Worm (Caenorhabditis elegans): ENCODE measurements around the gene Y32F6B.1.

The Y32F6B.1 gene

ce11 chrV:10463276-10463675, 21.3 kb downstream of the Y32F6B.1 start, which contains the start of gene F22E12.3 (continued):
- TF ChIP-seq nhr-111 (GFP tag; optimal IDR thresholded peaks at IDR 0.05) (no peak), ceh-20 (GFP tag; IDR thresholded peaks at IDR 0.05) (no peak), nhr-77 (tag; optimal IDR thresholded peaks at IDR 0.05) (no peak)

- TF ChIP-seq snpc-4 (tag; optimal IDR thresholded peaks at IDR 0.05): no peak
- TF ChIP-seq unc-62 (GFP tag; optimal IDR thresholded peaks at IDR 0.05 in 1 of 2): peak in 1 of 2 experiments; percentile 94
- no peak for TF ChIP-seq unc-62 (tag; optimal IDR thresholded peaks at IDR 0.05)
Observed at ce11 chrV:10462066-10462465, 22.5 kb downstream of the Y32F6B.1 start, which contains the start of gene chw-1. TSS of gene chw-1 (plus strand) at chrV:10462282.

DNA sequence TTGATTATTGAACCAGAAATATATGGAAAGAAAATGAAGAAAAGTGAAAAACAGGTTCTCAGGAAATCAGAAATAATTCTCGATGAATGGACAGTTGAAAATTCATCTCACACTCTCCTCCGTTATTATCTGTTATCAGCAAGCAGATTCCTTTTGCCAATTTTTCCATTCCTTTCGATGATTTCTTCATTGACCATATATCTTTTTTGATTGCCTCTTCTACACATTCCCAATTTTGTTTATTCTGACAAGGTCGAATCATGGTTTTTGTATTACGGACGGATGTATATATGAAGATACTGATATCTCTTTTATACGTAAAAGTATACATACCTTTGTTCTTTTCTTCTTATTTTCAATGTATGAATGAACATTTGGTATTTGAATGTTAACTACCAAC, 23.9 kb downstream of the Y32F6B.1 start:
- peak in 1 of 2 experiments; percentile 82 for TF ChIP-seq unc-62 (GFP tag; optimal IDR thresholded peaks at IDR 0.05 in 1 of 2)
- TF ChIP-seq unc-62 (tag; optimal IDR thresholded peaks at IDR 0.05): no peak
- TF ChIP-seq nhr-28 (tag; optimal IDR thresholded peaks at IDR 0.05): peak; percentile 4
- TF ChIP-seq ctbp-1 (GFP tag; IDR thresholded peaks at IDR 0.05): no peak

- TF ChIP-seq nhr-41 (GFP tag; IDR thresholded peaks at IDR 0.05): no peak
- TF ChIP-seq zfp-2 (tag; optimal IDR thresholded peaks at IDR 0.05): no peak
Observed at ce11 chrV:10457247-10457646, 27.3 kb downstream of the Y32F6B.1 start, which contains the start of gene F22E12.1. TSS of gene F22E12.1 (minus strand) at chrV:10457347.

ce11 chrV:10456801-10457200, 27.7 kb downstream of the Y32F6B.1 start:
- TF ChIP-seq snpc-1.2 (GFP tag; IDR thresholded peaks at IDR 0.05): 0 out of 2 replicates have a peak, but pooled peaks have one; percentile 46

ce11 chrV:10453466-10453865, 31.1 kb downstream of the Y32F6B.1 start, which contains the start of gene Y32F6A.5:
TSS of gene Y32F6A.5 (minus strand) at chrV:10453605.
- no peak for TF ChIP-seq zfp-2 (tag; optimal IDR thresholded peaks at IDR 0.05)
- TF ChIP-seq hlh-11 (tag; optimal IDR thresholded peaks at IDR 0.05): peak; percentile 54
- no peak for TF ChIP-seq Y48G9A.11 (GFP tag; IDR thresholded peaks at IDR 0.05)
- no peak for TF ChIP-seq ctbp-1 (GFP tag; IDR thresholded peaks at IDR 0.05)
- TF ChIP-seq mdt-29 (GFP tag; IDR thresholded peaks at IDR 0.05): peak; percentile 71; the same call in 1 of the 2 replicates
- TF ChIP-seq zag-1 (tag; optimal IDR thresholded peaks at IDR 0.05): no peak
- peak in 1 of 2 experiments; percentile 74 for TF ChIP-seq daf-16 (GFP tag; optimal IDR thresholded peaks at IDR 0.05)
- TF ChIP-seq daf-16 (tag; optimal IDR thresholded peaks at IDR 0.05): no peak
- peak in 1 of 2 experiments; percentile 2 for TF ChIP-seq lsy-2 (tag; optimal IDR thresholded peaks at IDR 0.05)
- TF ChIP-seq nhr-11 (tag; optimal IDR thresholded peaks at IDR 0.05): peak; percentile 51
- no peak for TF ChIP-seq F26F4.8 (GFP tag; conservative IDR thresholded peaks at IDR 0.05)
- peak in 1 of 2 experiments; percentile 24 for TF ChIP-seq hif-1 (tag; optimal IDR thresholded peaks at IDR 0.05)
- peak in 1 of 2 experiments; percentile 3 for TF ChIP-seq unc-62 (GFP tag; optimal IDR thresholded peaks at IDR 0.05 in 1 of 2)
- TF ChIP-seq unc-62 (tag; optimal IDR thresholded peaks at IDR 0.05): no peak
- peak; percentile 65 for TF ChIP-seq ceh-20 (GFP tag; IDR thresholded peaks at IDR 0.05)
- TF ChIP-seq fos-1 (tag; optimal IDR thresholded peaks at IDR 0.05): no peak

ce11 chrV:10450355-10450754, 34.2 kb downstream of the Y32F6B.1 start:
- 0 out of 2 replicates have a peak, but pooled peaks have one; percentile 16 for TF ChIP-seq lin-1 (GFP tag; IDR thresholded peaks at IDR 0.05)
- TF ChIP-seq lim-7 (GFP tag; IDR thresholded peaks at IDR 0.05): peak; percentile 62; the same call in 1 of the 2 replicates
- TF ChIP-seq ctbp-1 (GFP tag; IDR thresholded peaks at IDR 0.05): 0 out of 2 replicates have a peak, but pooled peaks have one; percentile 11
- peak; percentile 89 for TF ChIP-seq F26F4.8 (GFP tag; conservative IDR thresholded peaks at IDR 0.05)
- TF ChIP-seq madf-5 (GFP tag; IDR thresholded peaks at IDR 0.05): peak in 1 of 2 experiments; percentile 74; a peak in 1 of 4 replicates
- peak; percentile 61; the same call in 1 of the 2 replicates for TF ChIP-seq Y105C5A.15 (GFP tag; IDR thresholded peaks at IDR 0.05)
- TF ChIP-seq mxl-2 (GFP tag; conservative IDR thresholded peaks at IDR 0.05): 0 out of 2 replicates have a peak, but pooled peaks have one; percentile 22

All from whole organism, L4 larva.